Fruit fly (Drosophila melanogaster) whole organism, pupa: ENCODE measurements around the gene CCT1.

Source experiments
- CG10348 ChIP-seq: fragments of 200-800 bp; sonication (Bioruptor generic); IDR thresholded peaks from 2 replicates; pipeline ENCODE4 v1.3.6; 2022; ENCODE audit warnings: missing biosample characterization, missing genetic modification characterization
- CG12605 ChIP-seq: fragments of 200-800 bp; sonication (Bioruptor generic); IDR thresholded peaks from 2 replicates; pipeline ENCODE4 v1.3.6; 2022; ENCODE audit warnings: missing biosample characterization, missing genetic modification characterization
- CG13204 ChIP-seq: fragments of 200-800 bp; sonication (Bioruptor generic); optimal IDR thresholded peaks from 2 replicates; lab custom pipeline; 2018; ENCODE audit warnings: missing biosample characterization, mild to moderate bottlenecking, missing genetic modification characterization, moderate library complexity
- CG14655 ChIP-seq: fragments of 200-800 bp; sonication (Bioruptor generic); optimal IDR thresholded peaks from 3 replicates; lab custom pipeline; 2017; ENCODE audit warnings: mild to moderate bottlenecking, missing biosample characterization, missing genetic modification reagents, missing genetic modification characterization
- CG17806 ChIP-seq: fragments of 200-800 bp; sonication (Bioruptor generic); optimal IDR thresholded peaks from 2 replicates; lab custom pipeline; 2018; ENCODE audit warnings: missing biosample characterization, mild to moderate bottlenecking, missing genetic modification characterization, moderate library complexity
- CG8301 ChIP-seq: fragments of 200-800 bp; sonication (Bioruptor generic); optimal IDR thresholded peaks from 2 replicates; lab custom pipeline; 2018; ENCODE audit warnings: missing biosample characterization, mild to moderate bottlenecking, missing genetic modification characterization
- CG9948 ChIP-seq: fragments of 200-800 bp; sonication (Bioruptor generic); optimal IDR thresholded peaks from 2 replicates; lab custom pipeline; 2018; ENCODE audit warnings: missing biosample characterization, mild to moderate bottlenecking, missing genetic modification characterization, moderate library complexity
- D1 ChIP-seq: fragments of 200-800 bp; sonication (Bioruptor generic); optimal IDR thresholded peaks from 2 replicates; lab custom pipeline; 2018; ENCODE audit warnings: missing biosample characterization, mild to moderate bottlenecking, missing genetic modification characterization, moderate library complexity
- Pif1A ChIP-seq: fragments of 200-800 bp; sonication (Bioruptor generic); optimal IDR thresholded peaks from 3 replicates; lab custom pipeline; 2016; ENCODE audit warnings: missing biosample characterization, missing genetic modification characterization
- Pif1B ChIP-seq: fragments of 200-800 bp; sonication (Bioruptor generic); optimal IDR thresholded peaks from 3 replicates; lab custom pipeline; 2016; ENCODE audit warnings: missing biosample characterization, missing genetic modification characterization
- gl ChIP-seq: fragments of 200-800 bp; sonication (Bioruptor generic); optimal IDR thresholded peaks from 2 replicates; lab custom pipeline; 2018; ENCODE audit warnings: missing biosample characterization, mild to moderate bottlenecking, missing genetic modification characterization
- rn ChIP-seq: fragments of 200-800 bp; sonication (Bioruptor generic); IDR thresholded peaks from 2 replicates; pipeline ENCODE4 v1.3.6; 2022; ENCODE audit warnings: missing biosample characterization, missing genetic modification characterization

DNA sequence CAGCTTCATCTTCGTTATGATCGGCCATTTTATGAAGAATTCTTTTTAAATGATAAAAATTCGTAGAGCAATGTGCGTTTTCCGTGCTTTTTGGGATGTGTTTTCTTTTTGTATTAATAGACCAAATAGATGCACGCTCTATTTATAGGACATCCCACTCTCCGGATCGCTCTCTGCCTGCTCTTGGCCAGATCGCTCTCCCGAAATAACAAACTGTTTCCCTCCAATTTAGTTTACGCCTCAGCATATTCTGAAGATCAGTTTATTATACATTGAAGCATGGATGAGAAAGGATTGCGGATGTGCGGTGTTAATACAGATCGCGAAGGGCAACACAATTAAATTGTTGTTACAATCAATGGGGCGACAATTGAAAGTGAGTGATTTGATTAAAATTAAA, 2.4 kb downstream of the CCT1 start, which contains the start of gene CG5376:
- no peak for TF ChIP-seq gl (tag; lab: Kevin White, UChicago)
- TF ChIP-seq CG9948 (tag; lab: Kevin White, UChicago), result no peak
- TF ChIP-seq CG8301 (tag; lab: Kevin White, UChicago), result no peak
- TF ChIP-seq Pif1A (GFP tag; lab: Kevin White, UChicago), result no peak
- TF ChIP-seq CG13204, result no peak
- TF ChIP-seq CG12605 (GFP tag; lab: Robert Waterston, UW), result no peak
- TF ChIP-seq CG14655, result no peak
- TF ChIP-seq CG17806 (tag; lab: Kevin White, UChicago), result no peak
- TF ChIP-seq CG10348, result no peak
- no peak for TF ChIP-seq rn
- no peak for TF ChIP-seq D1
- TF ChIP-seq Pif1B (GFP tag; lab: Kevin White, UChicago), result no peak
